Fruit fly (Drosophila melanogaster): ENCODE measurements around the gene CG34447.

DNA sequence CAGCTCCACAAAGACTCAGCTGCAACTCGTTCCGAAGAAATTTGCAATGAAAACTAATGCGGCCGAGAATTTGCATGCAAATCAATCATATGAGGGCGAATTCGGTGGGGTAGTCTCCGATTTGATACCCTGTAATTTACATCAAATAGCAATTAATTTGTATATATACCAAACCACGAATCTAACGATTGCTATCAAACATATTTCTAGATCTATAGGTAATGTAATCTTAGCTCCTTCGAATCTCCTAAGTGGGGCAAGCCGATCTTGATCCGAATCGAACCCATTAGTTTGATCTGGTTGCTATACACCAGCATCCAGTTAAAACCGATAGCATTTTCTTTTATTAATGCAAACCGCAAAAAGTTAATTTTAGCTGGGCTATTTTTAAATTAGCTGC, 14.4 kb upstream of the CG34447 start:
- no peak for TF ChIP-seq net (GFP tag; optimal IDR thresholded peaks at IDR 0.05)
- peak; percentile 12 for TF ChIP-seq OdsH (GFP tag; optimal IDR thresholded peaks at IDR 0.05)
